Worm (Caenorhabditis elegans) whole organism, young adult: Measurements from ENCODE around the gene ZK637.14.

Experiments
- F10E7.11 ChIP-seq: sonication (generic microtip); optimal IDR thresholded peaks from 2 replicates; lab custom pipeline; 2017; ENCODE audit warnings: mild to moderate bottlenecking, missing genetic modification characterization, moderate library complexity, missing compliant biosample characterization
- T26A5.8 ChIP-seq: sonication (generic microtip); optimal IDR thresholded peaks from 2 replicates; lab custom pipeline; 2016; ENCODE audit warnings: missing genetic modification characterization, missing compliant biosample characterization
- ceh-91 ChIP-seq: fragments of 200-800 bp; sonication (Bioruptor generic); IDR thresholded peaks from 2 replicates; pipeline ENCODE4 v1.3.6; 2022; ENCODE audit warnings: missing genetic modification reagents, missing genetic modification characterization, missing compliant biosample characterization
- hmg-1.2 ChIP-seq: fragments of 200-800 bp; sonication (Bioruptor generic); IDR thresholded peaks from 2 replicates; pipeline ENCODE4 v1.3.6; 2022; ENCODE audit warnings: missing genetic modification reagents, missing genetic modification characterization, missing compliant biosample characterization
- hmg-20 ChIP-seq: fragments of 200-800 bp; sonication (Bioruptor generic); IDR thresholded peaks from 2 replicates; pipeline ENCODE4 v1.3.6; 2022; ENCODE audit warnings: missing genetic modification reagents, missing genetic modification characterization, missing compliant biosample characterization
- nhr-179 ChIP-seq: sonication (generic microtip); optimal IDR thresholded peaks from 2 replicates; lab custom pipeline; 2016; ENCODE audit warnings: mild to moderate bottlenecking, missing genetic modification characterization, missing compliant biosample characterization
- nhr-27 ChIP-seq: fragments of 200-800 bp; sonication (Bioruptor generic); optimal IDR thresholded peaks from 2 replicates; lab custom pipeline; 2018; ENCODE audit warnings: mild to moderate bottlenecking, missing genetic modification characterization, moderate library complexity, missing compliant biosample characterization
- unc-130 ChIP-seq: sonication (generic microtip); optimal IDR thresholded peaks from 2 replicates; lab custom pipeline; 2016; ENCODE audit warnings: missing genetic modification reagents, missing genetic modification characterization, missing compliant biosample characterization
- unc-62 ChIP-seq: fragments of 150-350 bp; optimal IDR thresholded peaks from 2 replicates; lab custom pipeline; 2014; ENCODE audit warnings: missing biosample characterization, missing genetic modification reagents, missing genetic modification characterization
- ztf-3 ChIP-seq: fragments of 200-800 bp; sonication (Bioruptor generic); optimal IDR thresholded peaks from 2 replicates; lab custom pipeline; 2018; ENCODE audit warnings: mild to moderate bottlenecking, missing genetic modification characterization, missing compliant biosample characterization

ce11 chrIII:8844137-8844536, 44.8 kb downstream of the ZK637.14 start:
- TF ChIP-seq nhr-179 (tag; lab: Kevin White, UChicago) (no peak), hmg-1.2 (no peak), hmg-20 (GFP tag; lab: Robert Waterston, UW) (no peak), nhr-27 (no peak), ceh-91 (GFP tag; lab: Robert Waterston, UW) (no peak), T26A5.8 (no peak), F10E7.11 (tag; lab: Kevin White, UChicago) (no peak), ztf-3 (GFP tag; lab: Kevin White, UChicago) (no peak), unc-130 (GFP tag; lab: Kevin White, UChicago) (no peak), unc-62 (no peak)
